Fruit fly (Drosophila melanogaster) whole organism, larva: ENCODE data around the gene XNP.
A peak's percentile ranks its signal among the peaks of the same experiment; 100 is the strongest.

ENCODE experiments used
- noc ChIP-seq: fragments of 200-800 bp; sonication (Bioruptor generic); optimal IDR thresholded peaks from 3 replicates; lab custom pipeline; 2019; ENCODE audit warnings: missing biosample characterization, mild to moderate bottlenecking, missing genetic modification characterization, moderate library complexity

The XNP gene

DNA sequence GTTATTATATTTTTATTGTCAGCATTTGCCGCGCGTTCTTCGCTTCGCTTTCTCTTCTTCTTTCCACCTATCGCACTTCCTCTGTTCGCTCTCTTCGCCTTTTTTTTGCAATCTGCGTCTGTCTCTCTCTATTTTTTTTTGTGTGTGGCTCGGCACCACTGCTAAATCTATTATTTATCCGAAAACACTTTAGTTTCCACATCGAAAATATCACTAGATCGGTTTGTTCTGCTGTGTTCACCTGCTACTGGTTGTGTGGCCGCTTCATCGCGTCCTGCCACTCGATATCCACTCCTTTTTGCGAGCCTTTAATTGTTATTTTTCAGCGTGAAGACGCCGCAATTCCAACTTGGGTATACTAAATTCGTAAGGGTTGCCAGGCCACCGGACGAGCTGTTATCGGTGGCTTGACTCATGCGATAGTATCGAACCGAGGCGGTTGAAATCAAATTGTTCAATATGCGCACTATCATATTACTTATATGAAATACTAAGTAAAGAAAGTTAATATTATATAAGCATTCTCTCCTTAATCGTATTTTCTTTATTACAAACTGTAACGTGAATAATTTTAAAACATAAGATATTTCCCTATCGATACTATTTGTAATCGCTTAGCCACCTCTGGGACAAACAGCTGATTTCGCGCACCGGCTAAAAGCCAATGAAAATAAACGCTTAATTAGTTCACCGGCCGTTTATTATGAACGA is at the start of gene XNP, which contains the start of the genes CG42488 and CG5116:
Gene XNP, minus strand, starts transcription at position 372 of the 711 bp plus-strand sequence.
Gene CG42488, plus strand, starts transcription at position 636 of the 711 bp plus-strand sequence.
Gene CG5116, plus strand, starts transcription at position 636 of the 711 bp plus-strand sequence.
- no peak for TF ChIP-seq noc (tag; lab: Kevin White, UChicago)

DNA sequence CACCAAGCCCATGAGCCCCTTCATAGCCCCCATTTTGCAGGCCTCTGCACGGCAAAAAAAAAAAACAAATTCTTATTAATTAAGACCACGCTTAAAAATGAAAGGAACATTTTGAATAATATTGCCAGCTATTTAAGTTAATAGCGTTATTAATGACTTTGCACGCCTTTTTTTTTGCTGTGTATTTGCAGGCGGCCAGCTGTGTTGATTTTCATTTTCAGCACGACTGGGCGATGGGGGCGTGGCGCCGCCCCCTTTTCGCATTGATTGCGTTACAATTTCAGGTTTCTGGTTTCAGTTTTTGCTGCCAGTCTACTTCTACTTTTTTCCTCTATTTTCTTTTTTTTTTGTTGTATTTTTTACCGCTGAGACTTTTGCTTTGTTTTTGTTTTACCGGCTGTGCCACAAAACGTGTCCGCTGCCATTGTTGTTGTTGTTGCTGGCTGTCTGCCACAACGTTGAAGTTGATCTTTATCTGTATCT is 49.3 kb upstream of the XNP start:
- no peak for TF ChIP-seq noc (tag; lab: Kevin White, UChicago)

- TF ChIP-seq noc (tag; lab: Kevin White, UChicago) = no peak
Observed at dm6 chr3R:25529289-25529688, 46.7 kb upstream of the XNP start.

- no peak for TF ChIP-seq noc (tag; lab: Kevin White, UChicago)
Observed at dm6 chr3R:25519465-25520071, 36.9 kb upstream of the XNP start.

DNA sequence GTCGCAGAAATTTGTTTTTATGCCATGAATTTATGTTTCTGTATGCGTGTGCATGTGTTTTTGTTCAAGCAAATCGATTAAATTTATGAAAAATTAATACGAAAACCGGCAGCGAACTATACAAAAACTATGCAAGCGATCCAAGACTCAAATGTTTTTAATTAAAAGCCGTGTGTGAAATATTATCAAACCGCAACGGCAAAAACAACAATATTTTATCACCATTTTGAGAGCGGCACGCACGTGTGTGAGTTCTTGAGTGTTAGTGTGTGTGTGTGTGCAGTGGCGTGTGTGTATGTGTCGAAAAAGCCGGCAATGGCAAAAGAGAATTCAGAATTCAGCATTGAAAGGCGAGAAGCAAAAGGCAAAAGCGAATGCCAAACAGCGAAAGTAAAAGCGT is 36.0 kb upstream of the XNP start:
- no peak for TF ChIP-seq noc (tag; lab: Kevin White, UChicago)

DNA sequence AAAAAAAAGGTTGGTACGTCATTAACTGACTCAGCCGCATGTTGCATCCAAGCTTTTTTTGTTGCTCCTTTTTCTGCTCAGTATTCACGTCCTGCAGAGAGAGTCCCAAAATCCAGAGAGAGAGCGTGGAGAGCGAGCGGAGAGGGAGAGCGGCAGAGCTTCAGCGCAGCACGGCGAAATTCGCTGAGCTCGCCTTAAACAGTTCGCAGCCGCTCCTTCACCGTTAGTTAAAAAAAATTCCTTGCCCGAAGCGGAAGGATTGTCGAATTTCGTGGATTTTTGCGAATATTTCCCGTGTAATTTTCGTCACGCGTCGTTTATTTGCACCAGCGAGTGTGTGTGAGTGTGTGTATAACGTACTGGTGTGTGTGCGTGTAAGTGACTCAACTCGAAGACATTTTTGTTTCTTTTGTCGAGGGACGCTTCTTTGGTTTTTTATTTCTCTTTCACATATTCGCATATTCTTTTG is 35.5 kb upstream of the XNP start:
- TF ChIP-seq noc (tag; lab: Kevin White, UChicago) = no peak

dm6 chr3R:25517521-25517920 is 34.9 kb upstream of the XNP start:
- TF ChIP-seq noc (tag; lab: Kevin White, UChicago) = no peak

- TF ChIP-seq noc (tag; lab: Kevin White, UChicago) = peak; percentile 94
Observed at dm6 chr3R:25515450-25516288, 33.0 kb upstream of the XNP start, which contains the start of gene msi. Gene msi (plus strand): TSS chr3R:25516118.

- no peak for TF ChIP-seq noc (tag; lab: Kevin White, UChicago)
Observed at dm6 chr3R:25512750-25513149, 30.1 kb upstream of the XNP start.

dm6 chr3R:25505975-25506374 is 23.3 kb upstream of the XNP start, which contains the start of gene CG5111:
Gene CG5111 (plus strand): TSS chr3R:25506275.
- no peak for TF ChIP-seq noc (tag; lab: Kevin White, UChicago)

- no peak for TF ChIP-seq noc (tag; lab: Kevin White, UChicago)
Observed at dm6 chr3R:25504891-25505290, 22.3 kb upstream of the XNP start, which contains the start of gene CG5107. Gene CG5107 (plus strand): TSS chr3R:25505191.

- TF ChIP-seq noc (tag; lab: Kevin White, UChicago) = no peak
Observed at dm6 chr3R:25495753-25496152, 13.1 kb upstream of the XNP start.

DNA sequence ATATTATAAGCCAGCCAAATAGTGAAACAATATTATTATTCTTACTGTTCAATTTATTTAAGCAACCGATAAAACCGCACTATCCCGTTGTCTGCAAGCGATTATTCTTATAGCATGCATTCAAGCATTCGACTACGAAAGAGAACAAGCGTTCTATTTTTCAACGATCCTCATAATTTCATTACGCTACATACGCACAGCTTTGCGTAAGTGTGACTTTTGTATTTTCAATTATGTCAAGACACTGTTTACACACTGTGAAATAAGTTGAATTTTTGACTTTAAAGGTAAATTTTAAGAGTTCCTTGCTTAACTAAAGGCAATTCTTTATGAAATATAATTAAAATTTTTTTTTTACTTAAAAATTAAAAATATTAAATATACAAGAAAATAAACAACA is 12.4 kb upstream of the XNP start, which contains the start of gene CG33494:
Gene CG33494, minus strand, starts transcription at position 90 of the 400 bp plus-strand sequence.
- no peak for TF ChIP-seq noc (tag; lab: Kevin White, UChicago)

- no peak for TF ChIP-seq noc (tag; lab: Kevin White, UChicago)
Observed at dm6 chr3R:25493294-25494187, 10.9 kb upstream of the XNP start.
